Worm (Caenorhabditis elegans): Measurements from ENCODE around the gene asp-6.

asp-6 gene

DNA sequence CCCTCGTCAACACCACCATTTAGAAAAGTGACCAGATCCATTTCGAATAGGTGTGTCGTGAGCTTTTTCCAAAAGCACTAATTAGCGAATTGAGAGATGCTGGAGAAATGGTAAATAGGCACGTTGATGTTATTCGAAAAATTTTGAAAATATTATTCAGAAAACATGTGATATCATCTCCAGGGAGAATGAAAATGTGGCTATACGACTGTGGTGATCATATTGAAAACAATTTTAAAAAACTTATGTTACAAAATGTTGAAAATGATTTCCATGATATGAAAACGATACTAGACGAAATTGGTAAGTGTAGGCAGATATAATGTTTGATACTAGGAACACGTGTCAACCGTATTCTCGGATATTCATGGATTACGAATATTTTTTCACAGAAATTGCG, 41.9 kb downstream of the asp-6 start, which contains the start of gene K07C11.10:
K07C11.10 (minus strand) TSS at position 101 of the 400 bp plus-strand sequence.
- TF ChIP-seq nhr-77 (tag; optimal IDR thresholded peaks at IDR 0.05) (no peak), egl-27 (tag; optimal IDR thresholded peaks at IDR 0.05) (no peak), pqm-1 (tag; optimal IDR thresholded peaks at IDR 0.05) (no peak), daf-12 (tag; optimal IDR thresholded peaks at IDR 0.05) (no peak), unc-62 (GFP tag; optimal IDR thresholded peaks at IDR 0.05) (no peak), ceh-28 (tag; optimal IDR thresholded peaks at IDR 0.05) (no peak)

DNA sequence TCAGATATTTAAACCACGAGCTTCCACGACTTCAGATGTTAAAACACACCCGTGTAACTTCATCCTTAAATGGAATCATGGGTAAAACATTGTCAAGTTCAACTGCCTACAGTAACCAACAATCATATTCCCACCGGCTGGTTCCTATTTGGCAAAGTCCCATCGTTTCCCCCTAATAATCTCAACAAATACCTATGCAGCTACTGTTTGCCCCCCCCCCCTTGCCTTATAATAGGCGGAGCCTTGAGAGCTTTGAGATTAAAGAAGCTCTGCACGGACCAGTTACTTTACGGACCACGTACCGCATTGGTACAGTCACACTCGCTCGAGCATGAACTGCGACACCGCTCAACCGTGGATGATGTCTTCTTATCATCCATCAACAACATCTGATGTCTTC, 44.1 kb downstream of the asp-6 start, which contains the start of gene pax-1:
pax-1 (plus strand) TSS at position 301 of the 400 bp plus-strand sequence.
- TF ChIP-seq lsy-12 (tag; optimal IDR thresholded peaks at IDR 0.05) (no peak), fkh-2 (tag; optimal IDR thresholded peaks at IDR 0.05) (no peak), hmg-11 (tag; optimal IDR thresholded peaks at IDR 0.05) (no peak), eor-1 (tag; optimal IDR thresholded peaks at IDR 0.05) (no peak), snpc-4 (tag; optimal IDR thresholded peaks at IDR 0.05) (no peak), nhr-23 (tag; optimal IDR thresholded peaks at IDR 0.05) (no peak), egl-5 (tag; optimal IDR thresholded peaks at IDR 0.05) (no peak), ztf-11 (tag; optimal IDR thresholded peaks at IDR 0.05) (no peak), pha-4 (tag; optimal IDR thresholded peaks at IDR 0.05) (no peak), fkh-10 (GFP tag; optimal IDR thresholded peaks at IDR 0.05) (no peak), elt-3 (tag; optimal IDR thresholded peaks at IDR 0.05) (no peak), ztf-4 (tag; optimal IDR thresholded peaks at IDR 0.05) (no peak), lin-39 (tag; optimal IDR thresholded peaks at IDR 0.05) (no peak), nhr-237 (tag; optimal IDR thresholded peaks at IDR 0.05) (no peak), aly-2 (tag; optimal IDR thresholded peaks at IDR 0.05) (no peak), unc-62 (GFP tag; optimal IDR thresholded peaks at IDR 0.05) (no peak), tbx-2 (tag; optimal IDR thresholded peaks at IDR 0.05) (no peak), nhr-28 (tag; optimal IDR thresholded peaks at IDR 0.05) (no peak)

DNA sequence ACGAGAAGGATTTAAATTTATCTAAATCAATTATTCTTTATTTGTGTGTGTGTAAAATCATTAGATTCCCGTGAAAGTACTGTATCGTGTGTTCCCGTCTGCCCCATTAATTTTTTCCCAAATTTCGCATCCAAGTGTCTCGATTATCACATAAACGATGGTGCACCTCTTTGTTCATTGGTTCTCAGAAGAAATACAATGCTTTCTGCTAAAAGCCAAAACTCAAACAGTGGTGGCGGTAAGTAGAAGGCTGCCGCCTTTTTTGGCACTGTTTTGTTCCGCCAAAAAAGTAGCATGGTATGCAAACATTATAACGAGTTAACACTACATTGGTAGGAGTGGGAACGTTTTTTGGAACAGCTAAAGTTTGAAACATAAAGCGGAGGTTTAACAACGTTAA, 45.3 kb downstream of the asp-6 start:
- TF ChIP-seq lsy-12 (tag; optimal IDR thresholded peaks at IDR 0.05) (no peak), ama-1 (optimal IDR thresholded peaks at IDR 0.05) (no peak), ztf-4 (tag; optimal IDR thresholded peaks at IDR 0.05) (no peak), elt-3 (tag; optimal IDR thresholded peaks at IDR 0.05) (no peak), pqm-1 (tag; optimal IDR thresholded peaks at IDR 0.05) (no peak), jun-1 (tag; optimal IDR thresholded peaks at IDR 0.05) (no peak), egl-27 (tag; optimal IDR thresholded peaks at IDR 0.05) (no peak), ceh-28 (tag; optimal IDR thresholded peaks at IDR 0.05) (no peak), zag-1 (tag; optimal IDR thresholded peaks at IDR 0.05) (no peak)

DNA sequence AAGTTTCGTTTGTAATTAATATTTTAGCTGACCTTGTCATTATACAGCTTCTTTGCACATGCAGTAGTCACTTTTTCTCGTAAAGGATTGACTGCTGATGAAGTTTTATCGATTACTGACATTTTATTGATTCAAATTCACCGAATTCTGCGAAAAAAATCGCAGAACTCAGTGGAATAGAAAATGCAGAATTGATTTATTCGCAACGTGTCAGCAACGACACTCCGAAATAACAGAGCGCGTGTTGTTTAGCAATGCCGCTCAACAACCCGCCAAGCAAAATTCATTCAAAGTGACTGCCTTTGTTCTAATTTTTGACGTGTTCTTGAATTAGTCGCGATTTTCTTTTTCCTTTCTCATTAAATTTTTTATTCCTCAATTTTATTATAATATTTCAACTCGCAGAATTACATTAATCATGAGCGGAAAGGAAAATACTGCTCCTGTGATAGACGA, 47.6 kb downstream of the asp-6 start, which contains the start of the genes cogc-6 and air-1:
cogc-6 (minus strand) TSS at position 234 of the 456 bp plus-strand sequence.
air-1 (plus strand) TSS at position 406 of the 456 bp plus-strand sequence.
- TF ChIP-seq lin-15B (tag; optimal IDR thresholded peaks at IDR 0.05) (peak; percentile 25), ceh-28 (tag; optimal IDR thresholded peaks at IDR 0.05) (peak; percentile 60), ZK546.5 (tag; optimal IDR thresholded peaks at IDR 0.05) (no peak), jun-1 (tag; optimal IDR thresholded peaks at IDR 0.05) (no peak), pha-4 (tag; optimal IDR thresholded peaks at IDR 0.05) (peak; percentile 43), nhr-28 (tag; optimal IDR thresholded peaks at IDR 0.05) (no peak), snpc-4 (tag; optimal IDR thresholded peaks at IDR 0.05) (peak; percentile 53), nhr-23 (tag; optimal IDR thresholded peaks at IDR 0.05) (peak; percentile 35), nfya-1 (tag; optimal IDR thresholded peaks at IDR 0.05; ENCODE audit: insufficient read depth) (peak; percentile 41), ceh-16 (tag; optimal IDR thresholded peaks at IDR 0.05) (no peak)

DNA sequence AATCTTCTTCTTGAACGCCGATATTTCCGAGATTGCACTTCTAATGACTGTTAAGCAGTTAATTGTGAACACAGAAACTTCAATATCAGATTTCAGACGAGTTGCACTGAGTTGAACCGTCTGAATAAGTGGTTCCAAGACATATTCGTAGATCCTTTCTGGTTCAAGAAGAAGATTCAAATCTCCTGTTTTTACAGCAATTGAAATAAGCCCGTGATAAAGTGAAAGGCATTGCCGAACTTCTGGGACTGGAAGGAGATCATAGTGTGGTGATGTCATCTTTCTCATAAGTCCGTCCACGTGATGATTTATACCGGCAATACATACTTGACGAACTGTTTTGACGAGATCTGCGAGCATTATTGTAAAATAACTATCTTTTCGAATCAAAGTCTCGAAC, 49.2 kb downstream of the asp-6 start:
- TF ChIP-seq aly-2 (tag; optimal IDR thresholded peaks at IDR 0.05) (no peak), elt-3 (tag; optimal IDR thresholded peaks at IDR 0.05) (no peak), ceh-9 (tag; optimal IDR thresholded peaks at IDR 0.05) (no peak), nhr-23 (tag; optimal IDR thresholded peaks at IDR 0.05) (no peak), unc-62 (GFP tag; optimal IDR thresholded peaks at IDR 0.05) (no peak), nhr-43 (tag; optimal IDR thresholded peaks at IDR 0.05; ENCODE audit: poor library complexity, severe bottlenecking) (no peak), daf-12 (tag; optimal IDR thresholded peaks at IDR 0.05) (no peak), eor-1 (tag; optimal IDR thresholded peaks at IDR 0.05) (no peak), nhr-11 (tag; optimal IDR thresholded peaks at IDR 0.05) (no peak), nhr-25 (tag; optimal IDR thresholded peaks at IDR 0.05) (no peak), zag-1 (tag; optimal IDR thresholded peaks at IDR 0.05) (no peak), fos-1 (tag; optimal IDR thresholded peaks at IDR 0.05) (no peak)
